Fruit fly (Drosophila melanogaster) whole organism, embryonic: ENCODE measurements around the gene CG6785.

Experiments used
- B-H1 ChIP-seq: fragments of 200-800 bp; sonication (Bioruptor generic); IDR thresholded peaks from 3 replicates; pipeline ENCODE4 v1.3.6; 2022; ENCODE audit warnings: missing biosample characterization, missing genetic modification characterization
- CG10565 ChIP-seq: fragments of 200-800 bp; sonication (Bioruptor generic); optimal IDR thresholded peaks from 3 replicates; lab custom pipeline; 2016; ENCODE audit warnings: missing biosample characterization, mild to moderate bottlenecking, missing genetic modification characterization
- CG12071 ChIP-seq: fragments of 200-800 bp; sonication (Bioruptor generic); optimal IDR thresholded peaks from 3 replicates; lab custom pipeline; 2018; ENCODE audit warnings: missing biosample characterization, mild to moderate bottlenecking, missing genetic modification characterization
- CG12659 ChIP-seq: fragments of 200-800 bp; sonication (Bioruptor generic); optimal IDR thresholded peaks from 3 replicates; lab custom pipeline; 2017; ENCODE audit warnings: mild to moderate bottlenecking, missing biosample characterization, missing genetic modification reagents, missing genetic modification characterization
- CG14667 ChIP-seq: fragments of 200-800 bp; sonication (Bioruptor generic); IDR thresholded peaks from 2 replicates; pipeline ENCODE4 v1.3.6; 2022; ENCODE audit warnings: missing biosample characterization, missing genetic modification characterization
- CG15514 ChIP-seq: fragments of 200-800 bp; sonication (Bioruptor generic); optimal IDR thresholded peaks from 3 replicates; lab custom pipeline; 2017; ENCODE audit warnings: missing biosample characterization, missing genetic modification characterization, mild to moderate bottlenecking, moderate library complexity, missing genetic modification reagents
- CG17802 ChIP-seq: fragments of 200-800 bp; sonication (Bioruptor generic); optimal IDR thresholded peaks from 2 replicates; lab custom pipeline; 2018; ENCODE audit warnings: missing biosample characterization, mild to moderate bottlenecking, missing genetic modification characterization, moderate library complexity
- CG18599 ChIP-seq: fragments of 200-800 bp; sonication (Bioruptor generic); optimal IDR thresholded peaks from 3 replicates; lab custom pipeline; 2017; ENCODE audit warnings: missing biosample characterization, missing genetic modification characterization, mild to moderate bottlenecking, moderate library complexity, missing genetic modification reagents
- CG3407 ChIP-seq: fragments of 200-800 bp; sonication (Bioruptor generic); optimal IDR thresholded peaks from 2 replicates; lab custom pipeline; 2018; ENCODE audit warnings: missing biosample characterization, mild to moderate bottlenecking, missing genetic modification characterization
- CG34422 ChIP-seq: fragments of 200-800 bp; sonication (Bioruptor generic); IDR thresholded peaks from 3 replicates; pipeline ENCODE4 v1.3.6; 2022; ENCODE audit warnings: missing biosample characterization, missing genetic modification characterization
- CG4424 ChIP-seq: fragments of 200-800 bp; sonication (Bioruptor generic); optimal IDR thresholded peaks from 3 replicates; lab custom pipeline; 2016; ENCODE audit warnings: missing biosample characterization, missing genetic modification characterization
- CG5180 ChIP-seq: fragments of 200-800 bp; sonication (Bioruptor generic); optimal IDR thresholded peaks from 3 replicates; lab custom pipeline; 2017; ENCODE audit warnings: missing biosample characterization, missing genetic modification characterization, mild to moderate bottlenecking, moderate library complexity, missing genetic modification reagents
- CG7271 ChIP-seq: fragments of 200-800 bp; sonication (Bioruptor generic); optimal IDR thresholded peaks from 2 replicates; lab custom pipeline; 2018; ENCODE audit warnings: missing biosample characterization, mild to moderate bottlenecking, missing genetic modification characterization, moderate library complexity
- CrebB ChIP-seq: fragments of 200-800 bp; sonication (Bioruptor generic); optimal IDR thresholded peaks from 3 replicates; lab custom pipeline; 2018; ENCODE audit warnings: missing biosample characterization, mild to moderate bottlenecking, missing genetic modification characterization
- D ChIP-seq, 2 experiments: fragments of 200-800 bp in 1 of 2; fragments of >200 bp in 1 of 2; sonication (Bioruptor generic) in 1 of 2; optimal IDR thresholded peaks; 2 replicates in 1 of 2; 3 replicates in 1 of 2; lab custom pipeline; 2017; ENCODE audit warnings: mild to moderate bottlenecking in 1 of 2, missing biosample characterization in 1 of 2, missing genetic modification characterization in 1 of 2, missing genetic modification reagents in 1 of 2
- Dek ChIP-seq: fragments of 200-800 bp; sonication (Bioruptor generic); optimal IDR thresholded peaks from 3 replicates; lab custom pipeline; 2019; ENCODE audit warnings: missing biosample characterization, mild to moderate bottlenecking, missing genetic modification characterization, moderate library complexity
- E2f1 ChIP-seq: fragments of 200-800 bp; sonication (Bioruptor generic); IDR thresholded peaks from 2 replicates; pipeline ENCODE4 v1.3.6; 2022; ENCODE audit warnings: missing biosample characterization, missing genetic modification characterization
- Fer2 ChIP-seq: fragments of 200-800 bp; sonication (Bioruptor generic); optimal IDR thresholded peaks from 2 replicates; lab custom pipeline; 2018; ENCODE audit warnings: missing biosample characterization, mild to moderate bottlenecking, missing genetic modification characterization, moderate library complexity
- Hr78 ChIP-seq, 2 experiments: fragments of 200-800 bp in 1 of 2; fragments of >200 bp in 1 of 2; sonication (Bioruptor generic) in 1 of 2; optimal IDR thresholded peaks; 2 replicates each; lab custom pipeline; 2017 to 2019; ENCODE audit warnings: missing biosample characterization in 2 of 2, missing genetic modification characterization in 2 of 2, mild to moderate bottlenecking in 1 of 2, moderate library complexity in 1 of 2
- MTF-1 ChIP-seq: fragments of 200-800 bp; sonication (Bioruptor generic); optimal IDR thresholded peaks from 2 replicates; lab custom pipeline; 2018; ENCODE audit warnings: missing biosample characterization, mild to moderate bottlenecking, missing genetic modification characterization, borderline replicate concordance
- Mad ChIP-seq: fragments of 200-800 bp; sonication (Bioruptor generic); optimal IDR thresholded peaks from 2 replicates; lab custom pipeline; 2016; ENCODE audit warnings: missing biosample characterization, missing genetic modification characterization
- Max ChIP-seq: fragments of 200-800 bp; sonication (Bioruptor generic); optimal IDR thresholded peaks from 2 replicates; lab custom pipeline; 2016; ENCODE audit warnings: missing biosample characterization, mild to moderate bottlenecking, missing genetic modification characterization
- NC2β ChIP-seq: fragments of 200-800 bp; sonication (Bioruptor generic); optimal IDR thresholded peaks from 2 replicates; lab custom pipeline; 2016; ENCODE audit warnings: missing biosample characterization, missing genetic modification characterization
- Opbp ChIP-seq: fragments of 200-800 bp; sonication (Bioruptor generic); IDR thresholded peaks from 3 replicates; pipeline ENCODE4 v1.3.6; 2022; ENCODE audit warnings: missing biosample characterization, missing genetic modification characterization; ENCODE audit not compliant: partially characterized antibody
- Stat92E ChIP-seq, 3 experiments: fragments of >200 bp in 2 of 3; fragments of 200-800 bp in 1 of 3; sonication (Bioruptor generic) in 1 of 3; optimal IDR thresholded peaks; 2 replicates each; lab custom pipeline; 2017 to 2019; ENCODE audit warnings: missing biosample characterization in 3 of 3, missing genetic modification characterization in 3 of 3, mild to moderate bottlenecking in 1 of 3, moderate library complexity in 1 of 3
- Xbp1 ChIP-seq: fragments of 200-800 bp; sonication (Bioruptor generic); optimal IDR thresholded peaks from 3 replicates; lab custom pipeline; 2016; ENCODE audit warnings: missing biosample characterization, mild to moderate bottlenecking, missing genetic modification characterization
- ac ChIP-seq: fragments of 200-800 bp; sonication (Bioruptor generic); optimal IDR thresholded peaks from 3 replicates; lab custom pipeline; 2017; ENCODE audit warnings: missing biosample characterization, mild to moderate bottlenecking, missing genetic modification characterization
- ap ChIP-seq: fragments of 200-800 bp; sonication (Bioruptor generic); IDR thresholded peaks from 2 replicates; pipeline ENCODE4 v1.3.6; 2022; ENCODE audit warnings: missing biosample characterization, missing genetic modification characterization
- bowl ChIP-seq: fragments of 200-800 bp; sonication (Bioruptor generic); IDR thresholded peaks from 2 replicates; pipeline ENCODE4 v1.3.6; 2022; ENCODE audit warnings: missing biosample characterization, missing genetic modification characterization
- cato ChIP-seq: fragments of 200-800 bp; sonication (Bioruptor generic); optimal IDR thresholded peaks from 2 replicates; lab custom pipeline; 2016; ENCODE audit warnings: missing biosample characterization, missing genetic modification characterization, borderline replicate concordance
- chif ChIP-seq, 2 experiments: fragments of 200-800 bp; sonication (Bioruptor generic); optimal IDR thresholded peaks; 3 replicates each; lab custom pipeline; 2016; ENCODE audit warnings: missing biosample characterization in 2 of 2, missing genetic modification characterization in 2 of 2
- ems ChIP-seq: fragments of 200-800 bp; sonication (Bioruptor generic); optimal IDR thresholded peaks from 3 replicates; lab custom pipeline; 2016; ENCODE audit warnings: missing biosample characterization, missing genetic modification characterization
- fd64A ChIP-seq: fragments of 200-800 bp; sonication (Bioruptor generic); optimal IDR thresholded peaks from 3 replicates; lab custom pipeline; 2018; ENCODE audit warnings: missing biosample characterization, mild to moderate bottlenecking, missing genetic modification characterization
- grau ChIP-seq: fragments of 200-800 bp; optimal IDR thresholded peaks from 3 replicates; lab custom pipeline; 2019; ENCODE audit warnings: missing biosample characterization, mild to moderate bottlenecking, missing genetic modification characterization, moderate library complexity
- gsb-n ChIP-seq: fragments of 200-800 bp; sonication (Bioruptor generic); optimal IDR thresholded peaks from 3 replicates; lab custom pipeline; 2018; ENCODE audit warnings: missing biosample characterization, mild to moderate bottlenecking, missing genetic modification characterization
- lab ChIP-seq: fragments of 200-800 bp; sonication (Bioruptor generic); optimal IDR thresholded peaks from 3 replicates; lab custom pipeline; 2017; ENCODE audit warnings: missing biosample characterization, missing genetic modification characterization, mild to moderate bottlenecking, moderate library complexity, missing genetic modification reagents
- lmd ChIP-seq: fragments of 200-800 bp; sonication (Bioruptor generic); IDR thresholded peaks from 2 replicates; pipeline ENCODE4 v1.3.6; 2022; ENCODE audit warnings: missing biosample characterization, missing genetic modification characterization
- mam ChIP-seq: fragments of 200-800 bp; sonication (Bioruptor generic); optimal IDR thresholded peaks from 3 replicates; lab custom pipeline; 2016; ENCODE audit warnings: missing biosample characterization, missing genetic modification characterization
- otp ChIP-seq: fragments of 200-800 bp; sonication (Bioruptor generic); IDR thresholded peaks from 3 replicates; pipeline ENCODE4, ENCODE4 v1.3.6; 2022; ENCODE audit warnings: missing biosample characterization, missing genetic modification characterization
- peb ChIP-seq: fragments of 200-800 bp; sonication (Bioruptor generic); IDR thresholded peaks from 2 replicates; pipeline ENCODE4 v1.3.6; 2022; ENCODE audit warnings: missing biosample characterization, missing genetic modification characterization
- ranshi ChIP-seq: fragments of 200-800 bp; sonication (Bioruptor generic); IDR thresholded peaks from 2 replicates; pipeline ENCODE4 v1.3.6; 2022; ENCODE audit warnings: missing biosample characterization, missing genetic modification characterization
- schlank ChIP-seq: fragments of 200-800 bp; sonication (Bioruptor generic); optimal IDR thresholded peaks from 2 replicates; lab custom pipeline; 2018; ENCODE audit warnings: missing biosample characterization, mild to moderate bottlenecking, missing genetic modification characterization
- sens-2 ChIP-seq: fragments of 200-800 bp; sonication (Bioruptor generic); IDR thresholded peaks from 2 replicates; pipeline ENCODE4 v1.3.6; 2022; ENCODE audit warnings: missing biosample characterization, missing genetic modification characterization
- sim ChIP-seq: fragments of 200-800 bp; sonication (Bioruptor generic); IDR thresholded peaks from 2 replicates; pipeline ENCODE4 v1.3.6; 2022; ENCODE audit warnings: missing biosample characterization, missing genetic modification characterization
- sima ChIP-seq: fragments of 200-800 bp; sonication (Bioruptor generic); optimal IDR thresholded peaks from 2 replicates; lab custom pipeline; 2016; ENCODE audit warnings: missing biosample characterization, missing genetic modification characterization
- z ChIP-seq: fragments of 200-800 bp; sonication (Bioruptor generic); IDR thresholded peaks from 3 replicates; pipeline ENCODE4 v1.3.6; 2022; ENCODE audit warnings: missing biosample characterization, missing genetic modification characterization
- zfh1 ChIP-seq: fragments of 200-800 bp; sonication (Bioruptor generic); IDR thresholded peaks from 3 replicates; pipeline ENCODE4 v1.3.6; 2022; ENCODE audit warnings: missing biosample characterization, missing genetic modification characterization

Gene CG6785

dm6 chr2L:12026458-12027431 is 18.3 kb downstream of the CG6785 start (continued):
- no peak for TF ChIP-seq sima (GFP tag; lab: Kevin White, UChicago)
- peak; percentile 70 for TF ChIP-seq grau (tag; lab: Kevin White, UChicago)
- TF ChIP-seq CG4424 (GFP tag; lab: Kevin White, UChicago): peak; percentile 61
- peak; percentile 26 for TF ChIP-seq CG14667 (GFP tag; lab: Robert Waterston, UW)
- peak; percentile 20; the same call in 1 of the 3 replicates for TF ChIP-seq B-H1 (GFP tag; lab: Robert Waterston, UW)
- TF ChIP-seq chif (GFP tag; optimal IDR thresholded peaks at IDR 0.05; lab: Kevin White, UChicago): peak; percentile 37 to 40
- TF ChIP-seq CG3407 (GFP tag; lab: Kevin White, UChicago): peak; percentile 42
- TF ChIP-seq ems (GFP tag; lab: Kevin White, UChicago): no peak
- TF ChIP-seq schlank (tag; lab: Kevin White, UChicago): no peak
- TF ChIP-seq Mad: no peak
- TF ChIP-seq Fer2: no peak
- TF ChIP-seq D (optimal IDR thresholded peaks at IDR 0.05; lab: Kevin White, UChicago): no peak
- peak; percentile 67 for TF ChIP-seq D (GFP tag; optimal IDR thresholded peaks at IDR 0.05; lab: Kevin White, UChicago)
- TF ChIP-seq sens-2 (GFP tag; lab: Robert Waterston, UW): no peak
- TF ChIP-seq Dek (tag; lab: Kevin White, UChicago): peak; percentile 7
- peak; percentile 34 for TF ChIP-seq NC2β (GFP tag; lab: Kevin White, UChicago)
- no peak for TF ChIP-seq gsb-n (tag; lab: Kevin White, UChicago)
- TF ChIP-seq Opbp (GFP tag; lab: Robert Waterston, UW): no peak
- TF ChIP-seq E2f1 (GFP tag; lab: Robert Waterston, UW): peak; percentile 47; the same call in 1 of the 2 replicates
- no peak for TF ChIP-seq bowl (GFP tag; lab: Robert Waterston, UW)
- TF ChIP-seq lmd (GFP tag; lab: Robert Waterston, UW): peak; percentile 62
- TF ChIP-seq ranshi (GFP tag; lab: Robert Waterston, UW): peak; percentile 46; the same call in 1 of the 2 replicates
- peak; percentile 68 for TF ChIP-seq CG12659 (GFP tag; lab: Kevin White, UChicago)
- peak; percentile 54; the same call in 1 of the 3 replicates for TF ChIP-seq zfh1
- peak; percentile 0 for TF ChIP-seq CG17802
- no peak for TF ChIP-seq CG7271 (tag; lab: Kevin White, UChicago)
- TF ChIP-seq cato (GFP tag; lab: Kevin White, UChicago): peak; percentile 29
- no peak for TF ChIP-seq CG10565 (GFP tag; lab: Kevin White, UChicago)
- no peak for TF ChIP-seq MTF-1 (GFP tag; lab: Kevin White, UChicago)
- TF ChIP-seq fd64A: no peak
- TF ChIP-seq Xbp1 (GFP tag; lab: Kevin White, UChicago): peak; percentile 61
- no peak for TF ChIP-seq sim (GFP tag; lab: Robert Waterston, UW)
- TF ChIP-seq peb (GFP tag; lab: Robert Waterston, UW): no peak
- TF ChIP-seq CG12071 (GFP tag; lab: Kevin White, UChicago): no peak
- no peak for TF ChIP-seq lab (GFP tag; lab: Kevin White, UChicago)
- peak; percentile 54 for TF ChIP-seq Max (GFP tag; lab: Kevin White, UChicago)
- peak; percentile 56 for TF ChIP-seq CG18599
- peak; percentile 44; the same call in 2 of the 3 replicates for TF ChIP-seq CG34422 (GFP tag; lab: Robert Waterston, UW)
- no peak for TF ChIP-seq ac
- TF ChIP-seq CrebB (tag; lab: Kevin White, UChicago): no peak
- peak; percentile 95 for TF ChIP-seq CG15514 (GFP tag; lab: Kevin White, UChicago)
- no peak for TF ChIP-seq mam (GFP tag; lab: Kevin White, UChicago)
- TF ChIP-seq Hr78 (GFP tag; optimal IDR thresholded peaks at IDR 0.05; lab: Kevin White, UChicago): peak in 1 of 2 experiments; percentile 16
- peak; percentile 18 for TF ChIP-seq CG5180
- TF ChIP-seq ap (GFP tag; lab: Robert Waterston, UW): no peak
- TF ChIP-seq Stat92E (GFP tag; optimal IDR thresholded peaks at IDR 0.05; lab: Kevin White, UChicago): no peak
- no peak for TF ChIP-seq otp (GFP tag; lab: Robert Waterston, UW)
- no peak for TF ChIP-seq z (GFP tag; lab: Robert Waterston, UW)
